Worm (Caenorhabditis elegans) whole organism, L2 larva: ENCODE measurements around the gene clec-20.

Experiments used
- C34F6.9 ChIP-seq: fragments of 150-350 bp; optimal IDR thresholded peaks from 2 replicates; lab custom pipeline; 2014; ENCODE audit warnings: missing biosample characterization, missing genetic modification characterization
- F13H6.1 ChIP-seq: sonication (generic microtip); optimal IDR thresholded peaks from 2 replicates; lab custom pipeline; 2016; ENCODE audit warnings: missing genetic modification characterization, missing compliant biosample characterization
- R02D3.7 ChIP-seq: fragments of 150-350 bp; optimal IDR thresholded peaks from 2 replicates; lab custom pipeline; 2014; ENCODE audit warnings: missing biosample characterization, missing genetic modification characterization
- Y55F3AM.14 ChIP-seq: fragments of 200-800 bp; sonication (Bioruptor generic); optimal IDR thresholded peaks from 2 replicates; lab custom pipeline; 2018; ENCODE audit warnings: mild to moderate bottlenecking, missing genetic modification characterization, missing compliant biosample characterization
- ZK546.5 ChIP-seq: sonication (generic microtip); optimal IDR thresholded peaks from 2 replicates; lab custom pipeline; 2017; ENCODE audit warnings: missing biosample characterization, missing genetic modification characterization
- alr-1 ChIP-seq: fragments of 150-350 bp; optimal IDR thresholded peaks from 2 replicates; lab custom pipeline; 2014; ENCODE audit warnings: missing biosample characterization, missing genetic modification characterization
- ama-1 ChIP-seq: fragments of 150-350 bp; optimal IDR thresholded peaks from 2 replicates; lab custom pipeline; 2018; ENCODE audit warnings: inconsistent platforms
- blmp-1 ChIP-seq: sonication (generic microtip); optimal IDR thresholded peaks from 2 replicates; lab custom pipeline; 2017; ENCODE audit warnings: missing genetic modification characterization, mild to moderate bottlenecking, missing compliant biosample characterization, antibody characterized with exemption, moderate library complexity; ENCODE audit not compliant: insufficient read depth
- ceh-82 ChIP-seq: fragments of 150-350 bp; optimal IDR thresholded peaks from 2 replicates; lab custom pipeline; 2014; ENCODE audit warnings: missing biosample characterization, missing genetic modification characterization
- dmd-4 ChIP-seq: sonication (generic microtip); optimal IDR thresholded peaks from 2 replicates; lab custom pipeline; 2017; ENCODE audit warnings: missing biosample characterization, missing genetic modification characterization
- egl-27 ChIP-seq: sonication (generic microtip); optimal IDR thresholded peaks from 3 replicates; lab custom pipeline; 2017; ENCODE audit warnings: missing biosample characterization, missing genetic modification reagents, missing genetic modification characterization
- elt-1 ChIP-seq: fragments of 150-350 bp; optimal IDR thresholded peaks from 2 replicates; lab custom pipeline; 2014; ENCODE audit warnings: missing biosample characterization, missing genetic modification characterization
- elt-3 ChIP-seq: sonication (generic microtip); optimal IDR thresholded peaks from 2 replicates; lab custom pipeline; 2017; ENCODE audit warnings: missing biosample characterization, missing genetic modification characterization
- fos-1 ChIP-seq: fragments of 150-350 bp; optimal IDR thresholded peaks from 2 replicates; lab custom pipeline; 2014; ENCODE audit warnings: missing biosample characterization, missing genetic modification characterization
- lin-13 ChIP-seq: fragments of 150-350 bp; optimal IDR thresholded peaks from 2 replicates; lab custom pipeline; 2014; ENCODE audit warnings: missing biosample characterization, missing genetic modification reagents, missing genetic modification characterization
- mbf-1 ChIP-seq: sonication (generic microtip); optimal IDR thresholded peaks from 2 replicates; lab custom pipeline; 2017; ENCODE audit warnings: missing biosample characterization, missing genetic modification characterization
- mdl-1 ChIP-seq, 2 experiments: fragments of 150-350 bp in 1 of 2; sonication (generic microtip) in 1 of 2; optimal IDR thresholded peaks; 2 replicates each; lab custom pipeline; 2017; ENCODE audit warnings: missing biosample characterization in 2 of 2, missing genetic modification characterization in 2 of 2
- nhr-10 ChIP-seq: sonication (generic microtip); optimal IDR thresholded peaks from 2 replicates; lab custom pipeline; 2017; ENCODE audit warnings: missing biosample characterization, missing genetic modification characterization
- nhr-11 ChIP-seq: fragments of 150-350 bp; optimal IDR thresholded peaks from 2 replicates; lab custom pipeline; 2014; ENCODE audit warnings: missing biosample characterization, missing genetic modification characterization
- nhr-12 ChIP-seq: fragments of 150-350 bp; optimal IDR thresholded peaks from 2 replicates; lab custom pipeline; 2014; ENCODE audit warnings: missing biosample characterization, missing genetic modification characterization
- nhr-129 ChIP-seq: fragments of 150-350 bp; optimal IDR thresholded peaks from 2 replicates; lab custom pipeline; 2014; ENCODE audit warnings: missing biosample characterization, missing genetic modification characterization
- nhr-21 ChIP-seq: fragments of 150-350 bp; optimal IDR thresholded peaks from 2 replicates; lab custom pipeline; 2014; ENCODE audit warnings: missing biosample characterization, missing genetic modification characterization
- nhr-237 ChIP-seq: fragments of 150-350 bp; optimal IDR thresholded peaks from 2 replicates; lab custom pipeline; 2014; ENCODE audit warnings: missing biosample characterization, missing genetic modification characterization
- nhr-25 ChIP-seq: fragments of 150-350 bp; sonication (generic microtip); optimal IDR thresholded peaks from 3 replicates; lab custom pipeline; 2014; ENCODE audit warnings: missing biosample characterization, missing genetic modification characterization
- nhr-77 ChIP-seq: fragments of 150-350 bp; optimal IDR thresholded peaks from 2 replicates; lab custom pipeline; 2014; ENCODE audit warnings: missing biosample characterization, missing genetic modification characterization
- peb-1 ChIP-seq: fragments of 150-350 bp; optimal IDR thresholded peaks from 2 replicates; lab custom pipeline; 2014; ENCODE audit warnings: missing biosample characterization, missing genetic modification characterization
- sem-4 ChIP-seq: fragments of 150-350 bp; optimal IDR thresholded peaks from 2 replicates; lab custom pipeline; 2014; ENCODE audit warnings: missing biosample characterization, missing genetic modification reagents, missing genetic modification characterization
- skn-1 ChIP-seq: sonication (generic microtip); optimal IDR thresholded peaks from 2 replicates; lab custom pipeline; 2017; ENCODE audit warnings: missing biosample characterization, missing genetic modification characterization
- sma-3 ChIP-seq: sonication (generic microtip); optimal IDR thresholded peaks from 2 replicates; lab custom pipeline; 2016; ENCODE audit warnings: missing genetic modification reagents, missing genetic modification characterization, missing compliant biosample characterization
- sma-9 ChIP-seq, 2 experiments: fragments of 150-350 bp in 1 of 2; sonication (generic microtip) in 1 of 2; optimal IDR thresholded peaks; 2 replicates each; lab custom pipeline; 2014 to 2016; ENCODE audit warnings: missing genetic modification characterization in 2 of 2, mild to moderate bottlenecking in 1 of 2, missing biosample characterization in 1 of 2, missing compliant biosample characterization in 1 of 2, missing genetic modification reagents in 1 of 2, moderate library complexity in 1 of 2
- snpc-4 ChIP-seq: fragments of 150-350 bp; optimal IDR thresholded peaks from 2 replicates; lab custom pipeline; 2014; ENCODE audit warnings: missing biosample characterization, missing genetic modification characterization
- unc-39 ChIP-seq: fragments of 150-350 bp; optimal IDR thresholded peaks from 2 replicates; lab custom pipeline; 2014; ENCODE audit warnings: missing biosample characterization, missing genetic modification characterization
- unc-55 ChIP-seq: fragments of 150-350 bp; sonication (generic microtip); optimal IDR thresholded peaks from 3 replicates; lab custom pipeline; 2014; ENCODE audit warnings: missing biosample characterization, missing genetic modification reagents, missing genetic modification characterization
- unc-62 ChIP-seq: fragments of 150-350 bp; optimal IDR thresholded peaks from 2 replicates; lab custom pipeline; 2014; ENCODE audit warnings: missing biosample characterization, missing genetic modification reagents, missing genetic modification characterization
- zag-1 ChIP-seq: fragments of 150-350 bp; optimal IDR thresholded peaks from 2 replicates; lab custom pipeline; 2014; ENCODE audit warnings: missing biosample characterization, missing genetic modification characterization
- ztf-11 ChIP-seq: sonication (generic microtip); optimal IDR thresholded peaks from 2 replicates; lab custom pipeline; 2017; ENCODE audit warnings: missing biosample characterization, missing genetic modification characterization

The clec-20 gene

DNA sequence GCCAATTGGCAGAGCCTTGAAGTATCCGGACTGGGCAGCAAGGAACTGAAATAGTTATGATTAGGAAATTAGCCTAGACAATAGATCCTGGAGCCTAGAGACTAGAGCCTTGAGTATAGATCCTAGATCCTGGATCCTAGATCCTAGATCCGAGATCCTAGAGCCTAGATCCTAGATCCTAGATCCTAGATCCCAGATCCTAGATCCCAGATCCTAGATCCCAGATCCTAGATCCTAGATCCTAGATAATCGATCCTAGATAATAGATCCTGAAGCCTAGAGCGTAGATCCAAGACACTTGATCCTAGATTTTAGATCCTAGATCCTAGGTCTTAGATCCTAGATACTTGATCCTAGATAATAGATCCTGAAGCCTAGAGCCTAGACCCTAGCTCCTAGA is 10.0 kb upstream of the clec-20 start:
- TF ChIP-seq nhr-10 (tag; lab: Kevin White, UChicago) (no peak), egl-27 (tag; lab: Kevin White, UChicago) (no peak), unc-39 (tag; lab: Kevin White, UChicago) (no peak), snpc-4 (tag; lab: Kevin White, UChicago) (no peak), alr-1 (no peak), elt-1 (tag; lab: Kevin White, UChicago) (no peak), elt-3 (no peak), mdl-1 (tag; optimal IDR thresholded peaks at IDR 0.05; lab: Kevin White, UChicago) (no peak), unc-55 (GFP tag; lab: Kevin White, UChicago) (no peak), nhr-77 (tag; lab: Kevin White, UChicago) (no peak), lin-13 (no peak), F13H6.1 (tag; lab: Kevin White, UChicago) (no peak), skn-1 (tag; lab: Kevin White, UChicago) (no peak), ceh-82 (no peak), ztf-11 (tag; lab: Kevin White, UChicago) (no peak)

- TF ChIP-seq mbf-1 (no peak), nhr-12 (tag; lab: Kevin White, UChicago) (no peak), unc-62 (GFP tag; lab: Kevin White, UChicago) (no peak), nhr-11 (no peak), nhr-237 (no peak)
These were observed 8.0 kb upstream of the clec-20 start for ce11 chrII:1603049-1603448.

ce11 chrII:1601507-1601906 is 6.5 kb upstream of the clec-20 start, which contains the start of gene bath-47:
Gene bath-47 (plus strand): TSS chrII:1601811.
- TF ChIP-seq nhr-237 (no peak), fos-1 (tag; lab: Kevin White, UChicago) (peak; percentile 67)

- TF ChIP-seq ztf-11 (tag; lab: Kevin White, UChicago), result no peak
- TF ChIP-seq C34F6.9 (tag; lab: Kevin White, UChicago), result no peak
- no peak for TF ChIP-seq ama-1 (lab: Kevin White, UChicago)
- TF ChIP-seq blmp-1, result no peak
- no peak for TF ChIP-seq nhr-11
- no peak for TF ChIP-seq elt-3
- no peak for TF ChIP-seq sma-3 (GFP tag; lab: Kevin White, UChicago)
- no peak for TF ChIP-seq nhr-21 (tag; lab: Kevin White, UChicago)
These were observed 5.6 kb upstream of the clec-20 start, which contains the start of gene bath-26 for ce11 chrII:1600661-1601060. Gene bath-26 (minus strand): TSS chrII:1600761.

DNA sequence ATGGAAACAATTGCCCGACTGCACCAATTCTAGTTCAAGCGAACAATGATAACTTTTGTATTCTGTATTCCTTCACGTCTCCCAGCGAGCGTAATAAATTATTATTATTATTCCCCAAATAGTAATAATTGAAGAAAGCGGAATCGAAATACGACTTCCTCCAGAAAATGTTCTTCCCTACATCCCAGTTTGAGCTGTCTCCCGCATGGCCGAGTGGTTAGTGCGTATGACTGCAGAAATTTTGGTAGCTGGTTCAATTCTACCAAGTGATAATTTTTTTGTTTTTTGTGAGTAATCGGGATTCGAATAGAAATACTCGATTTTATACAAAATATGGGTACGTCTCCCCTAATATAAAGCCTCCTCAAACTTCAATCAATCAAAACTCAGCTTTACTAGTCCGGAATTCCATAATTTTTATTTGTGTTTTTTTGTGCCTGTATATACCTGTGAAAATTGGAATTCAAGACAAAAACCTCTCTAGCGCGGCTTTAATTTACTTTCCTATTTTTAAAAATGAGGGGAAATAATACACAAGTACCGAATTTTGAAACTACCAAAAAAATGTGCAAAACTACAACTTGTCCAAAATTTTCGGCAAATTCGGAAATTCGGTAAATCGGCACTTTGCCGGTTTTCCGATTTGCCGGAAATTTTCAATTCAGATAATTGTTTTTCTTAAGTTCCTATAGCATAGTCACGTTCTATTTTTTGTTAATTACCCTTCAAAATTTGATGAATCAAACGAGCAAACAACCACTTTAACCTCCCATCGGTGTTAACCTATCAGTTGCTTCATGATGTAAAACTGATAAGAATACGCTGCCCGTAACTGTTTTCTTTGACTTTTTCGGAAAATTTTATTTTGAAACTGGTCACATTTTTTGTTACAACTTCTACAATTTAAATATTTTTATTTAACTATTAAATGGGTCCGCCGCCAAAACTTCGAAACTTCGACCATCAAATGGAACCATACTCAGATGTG is 2.4 kb upstream of the clec-20 start, which contains the start of gene bath-46:
Gene bath-46 (plus strand): TSS at position 806 of the 988 bp plus-strand sequence.
- no peak for TF ChIP-seq Y55F3AM.14 (GFP tag; lab: Kevin White, UChicago)
- TF ChIP-seq fos-1 (tag; lab: Kevin White, UChicago), result peak; percentile 74
- TF ChIP-seq nhr-129 (tag; lab: Kevin White, UChicago), result peak; percentile 2
- TF ChIP-seq, all 48 proteins: peak for 2

ce11 chrII:1589845-1590244 is 5.2 kb downstream of the clec-20 start, which contains the start of gene T07H3.7:
Gene T07H3.7 (minus strand): TSS chrII:1589945.
- TF ChIP-seq ZK546.5 (tag; lab: Kevin White, UChicago), result no peak
- TF ChIP-seq dmd-4 (tag; lab: Kevin White, UChicago), result no peak
- no peak for TF ChIP-seq zag-1 (tag; lab: Kevin White, UChicago)
- TF ChIP-seq sma-9 (GFP tag; optimal IDR thresholded peaks at IDR 0.05; lab: Kevin White, UChicago), result no peak
- no peak for TF ChIP-seq sma-9 (tag; optimal IDR thresholded peaks at IDR 0.05; lab: Kevin White, UChicago)
- TF ChIP-seq nhr-11, result no peak
- TF ChIP-seq lin-13, result no peak
- no peak for TF ChIP-seq elt-1 (tag; lab: Kevin White, UChicago)
- no peak for TF ChIP-seq C34F6.9 (tag; lab: Kevin White, UChicago)
- TF ChIP-seq nhr-10 (tag; lab: Kevin White, UChicago), result no peak
- no peak for TF ChIP-seq sem-4 (tag; lab: Kevin White, UChicago)
- no peak for TF ChIP-seq nhr-25 (tag; lab: Kevin White, UChicago)
- TF ChIP-seq sma-3 (GFP tag; lab: Kevin White, UChicago), result no peak
- no peak for TF ChIP-seq R02D3.7 (tag; lab: Kevin White, UChicago)
- no peak for TF ChIP-seq peb-1 (tag; lab: Kevin White, UChicago)
- TF ChIP-seq fos-1 (tag; lab: Kevin White, UChicago), result no peak
